Fruit fly (Drosophila melanogaster) whole organism, embryonic: ENCODE data around the gene CG42764.

ENCODE experiments used
- B-H1 ChIP-seq: fragments of 200-800 bp; sonication (Bioruptor generic); IDR thresholded peaks from 3 replicates; pipeline ENCODE4 v1.3.6; 2022; ENCODE audit warnings: missing biosample characterization, missing genetic modification characterization
- CG11695 ChIP-seq: fragments of 200-800 bp; sonication (Bioruptor generic); IDR thresholded peaks from 3 replicates; pipeline ENCODE4 v1.3.6; 2022; ENCODE audit warnings: missing biosample characterization, missing genetic modification characterization
- CG11723 ChIP-seq: fragments of 200-800 bp; sonication (Bioruptor generic); optimal IDR thresholded peaks from 2 replicates; lab custom pipeline; 2017; ENCODE audit warnings: missing biosample characterization, mild to moderate bottlenecking, missing genetic modification characterization
- CG12769 ChIP-seq: fragments of 200-800 bp; sonication (Bioruptor generic); optimal IDR thresholded peaks from 2 replicates; lab custom pipeline; 2019; ENCODE audit warnings: missing biosample characterization, mild to moderate bottlenecking, missing genetic modification characterization, moderate library complexity
- CG13775 ChIP-seq: fragments of 200-800 bp; sonication (Bioruptor generic); optimal IDR thresholded peaks from 3 replicates; lab custom pipeline; 2017; ENCODE audit warnings: missing biosample characterization, mild to moderate bottlenecking, missing genetic modification characterization
- CG14710 ChIP-seq: fragments of 200-800 bp; sonication (Bioruptor generic); optimal IDR thresholded peaks from 3 replicates; lab custom pipeline; 2019; ENCODE audit warnings: missing biosample characterization, mild to moderate bottlenecking, missing genetic modification characterization, moderate library complexity
- CG17186 ChIP-seq: fragments of 200-800 bp; sonication (Bioruptor generic); optimal IDR thresholded peaks from 3 replicates; lab custom pipeline; 2017; ENCODE audit warnings: missing biosample characterization, missing genetic modification reagents, missing genetic modification characterization
- CG1832 ChIP-seq: fragments of 200-800 bp; sonication (Bioruptor generic); optimal IDR thresholded peaks from 2 replicates; lab custom pipeline; 2017; ENCODE audit warnings: missing biosample characterization, mild to moderate bottlenecking, missing genetic modification characterization, inconsistent platforms
- CG18764 ChIP-seq: fragments of 200-800 bp; sonication (Bioruptor generic); optimal IDR thresholded peaks from 3 replicates; lab custom pipeline; 2016; ENCODE audit warnings: missing biosample characterization, missing genetic modification characterization
- CG2116 ChIP-seq: fragments of 200-800 bp; sonication (Bioruptor generic); optimal IDR thresholded peaks from 3 replicates; lab custom pipeline; 2018; ENCODE audit warnings: missing biosample characterization, mild to moderate bottlenecking, missing genetic modification characterization
- CG2199 ChIP-seq: fragments of 200-800 bp; sonication (Bioruptor generic); IDR thresholded peaks from 3 replicates; pipeline ENCODE4 v1.3.6; 2022; ENCODE audit warnings: missing biosample characterization, missing genetic modification characterization
- CG31441 ChIP-seq: fragments of 200-800 bp; sonication (Bioruptor generic); IDR thresholded peaks from 2 replicates; pipeline ENCODE4 v1.3.6; 2022; ENCODE audit warnings: missing biosample characterization, missing genetic modification characterization
- CG32532 ChIP-seq: fragments of 200-800 bp; sonication (Bioruptor generic); IDR thresholded peaks from 2 replicates; pipeline ENCODE4 v1.3.6; 2022; ENCODE audit warnings: missing biosample characterization, missing genetic modification characterization
- CG33557 ChIP-seq: fragments of 200-800 bp; sonication (Bioruptor generic); optimal IDR thresholded peaks from 2 replicates; lab custom pipeline; 2019; ENCODE audit warnings: missing biosample characterization, mild to moderate bottlenecking, missing genetic modification characterization, moderate library complexity
- CG4282 ChIP-seq: fragments of 200-800 bp; sonication (Bioruptor generic); optimal IDR thresholded peaks from 2 replicates; lab custom pipeline; 2016; ENCODE audit warnings: missing biosample characterization, missing genetic modification characterization
- CG4617 ChIP-seq: fragments of 200-800 bp; sonication (Bioruptor generic); optimal IDR thresholded peaks from 3 replicates; lab custom pipeline; 2016; ENCODE audit warnings: missing biosample characterization, missing genetic modification characterization, borderline replicate concordance
- CG4707 ChIP-seq: fragments of 200-800 bp; sonication (Bioruptor generic); optimal IDR thresholded peaks from 2 replicates; lab custom pipeline; 2018; ENCODE audit warnings: missing biosample characterization, mild to moderate bottlenecking, missing genetic modification characterization, moderate library complexity
- CG4730 ChIP-seq: fragments of 200-800 bp; sonication (Bioruptor generic); IDR thresholded peaks from 2 replicates; pipeline ENCODE4 v1.3.6; 2022; ENCODE audit warnings: missing biosample characterization, missing genetic modification characterization
- CG6689 ChIP-seq: fragments of 200-800 bp; sonication (Bioruptor generic); IDR thresholded peaks from 2 replicates; pipeline ENCODE4 v1.3.6; 2022; ENCODE audit warnings: missing biosample characterization, missing genetic modification characterization
- CG8924 ChIP-seq: fragments of 200-800 bp; optimal IDR thresholded peaks from 3 replicates; lab custom pipeline; 2019; ENCODE audit warnings: missing biosample characterization, mild to moderate bottlenecking, missing genetic modification characterization, moderate library complexity
- Dek ChIP-seq: fragments of 200-800 bp; sonication (Bioruptor generic); optimal IDR thresholded peaks from 3 replicates; lab custom pipeline; 2019; ENCODE audit warnings: missing biosample characterization, mild to moderate bottlenecking, missing genetic modification characterization, moderate library complexity
- Dip3 ChIP-seq: fragments of 200-800 bp; sonication (Bioruptor generic); optimal IDR thresholded peaks from 3 replicates; lab custom pipeline; 2016; ENCODE audit warnings: missing biosample characterization, missing genetic modification characterization
- E2f1 ChIP-seq: fragments of 200-800 bp; sonication (Bioruptor generic); IDR thresholded peaks from 2 replicates; pipeline ENCODE4 v1.3.6; 2022; ENCODE audit warnings: missing biosample characterization, missing genetic modification characterization
- Eip74EF ChIP-seq, 2 experiments: fragments of 200-800 bp in 1 of 2; fragments of >200 bp in 1 of 2; sonication (Bioruptor generic) in 1 of 2; optimal IDR thresholded peaks; 2 replicates each; lab custom pipeline; 2017 to 2019; ENCODE audit warnings: missing biosample characterization in 2 of 2, missing genetic modification characterization in 2 of 2, mild to moderate bottlenecking in 1 of 2, moderate library complexity in 1 of 2
- Ets97D ChIP-seq: fragments of 200-800 bp; sonication (Bioruptor generic); optimal IDR thresholded peaks from 3 replicates; lab custom pipeline; 2016; ENCODE audit warnings: missing biosample characterization, missing genetic modification characterization
- Hr3 ChIP-seq: fragments of 200-800 bp; sonication (Bioruptor generic); optimal IDR thresholded peaks from 3 replicates; lab custom pipeline; 2016; ENCODE audit warnings: missing biosample characterization, missing genetic modification characterization
- Hr78 ChIP-seq, 2 experiments: fragments of 200-800 bp in 1 of 2; fragments of >200 bp in 1 of 2; sonication (Bioruptor generic) in 1 of 2; optimal IDR thresholded peaks; 2 replicates each; lab custom pipeline; 2017 to 2019; ENCODE audit warnings: missing biosample characterization in 2 of 2, missing genetic modification characterization in 2 of 2, mild to moderate bottlenecking in 1 of 2, moderate library complexity in 1 of 2
- Hsf ChIP-seq: fragments of 200-800 bp; sonication (Bioruptor generic); optimal IDR thresholded peaks from 3 replicates; lab custom pipeline; 2016; ENCODE audit warnings: missing biosample characterization, missing genetic modification characterization
- MESR4 ChIP-seq: fragments of 200-800 bp; sonication (Bioruptor generic); optimal IDR thresholded peaks from 2 replicates; lab custom pipeline; 2018; ENCODE audit warnings: missing biosample characterization, mild to moderate bottlenecking, missing genetic modification characterization, moderate library complexity
- Opbp ChIP-seq: fragments of 200-800 bp; sonication (Bioruptor generic); IDR thresholded peaks from 3 replicates; pipeline ENCODE4 v1.3.6; 2022; ENCODE audit warnings: missing biosample characterization, missing genetic modification characterization; ENCODE audit not compliant: partially characterized antibody
- Rfx ChIP-seq: fragments of 200-800 bp; sonication (Bioruptor generic); IDR thresholded peaks from 2 replicates; pipeline ENCODE4 v1.3.6; 2022; ENCODE audit warnings: missing biosample characterization, missing genetic modification characterization
- Sry-δ ChIP-seq: fragments of 200-800 bp; sonication (Bioruptor generic); optimal IDR thresholded peaks from 2 replicates; lab custom pipeline; 2016; ENCODE audit warnings: missing biosample characterization, missing genetic modification characterization
- Ssrp ChIP-seq: fragments of 200-800 bp; sonication (Bioruptor generic); optimal IDR thresholded peaks from 2 replicates; lab custom pipeline; 2018; ENCODE audit warnings: missing biosample characterization, mild to moderate bottlenecking, missing genetic modification characterization, moderate library complexity
- Tbp ChIP-seq: fragments of >200 bp; optimal IDR thresholded peaks from 2 replicates; lab custom pipeline; 2018; ENCODE audit warnings: missing biosample characterization, missing genetic modification characterization
- en ChIP-seq: fragments of 200-800 bp; sonication (Bioruptor generic); optimal IDR thresholded peaks from 2 replicates; lab custom pipeline; 2016; ENCODE audit warnings: missing biosample characterization, missing genetic modification characterization
- ewg ChIP-seq: fragments of 200-800 bp; sonication (Bioruptor generic); optimal IDR thresholded peaks from 3 replicates; lab custom pipeline; 2017; ENCODE audit warnings: mild to moderate bottlenecking, missing biosample characterization, missing genetic modification reagents, missing genetic modification characterization
- grau ChIP-seq: fragments of 200-800 bp; optimal IDR thresholded peaks from 3 replicates; lab custom pipeline; 2019; ENCODE audit warnings: missing biosample characterization, mild to moderate bottlenecking, missing genetic modification characterization, moderate library complexity
- lilli ChIP-seq: fragments of 200-800 bp; sonication (Bioruptor generic); optimal IDR thresholded peaks from 3 replicates; lab custom pipeline; 2016; ENCODE audit warnings: missing biosample characterization, missing genetic modification characterization
- maf-S ChIP-seq: fragments of 200-800 bp; sonication (Bioruptor generic); optimal IDR thresholded peaks from 2 replicates; lab custom pipeline; 2016; ENCODE audit warnings: missing biosample characterization, missing genetic modification characterization
- nerfin-1 ChIP-seq: fragments of 200-800 bp; sonication (Bioruptor generic); optimal IDR thresholded peaks from 3 replicates; lab custom pipeline; 2019; ENCODE audit warnings: missing biosample characterization, mild to moderate bottlenecking, missing genetic modification characterization, moderate library complexity
- odd ChIP-seq: fragments of 200-800 bp; sonication (Bioruptor generic); optimal IDR thresholded peaks from 2 replicates; lab custom pipeline; 2017; ENCODE audit warnings: missing biosample characterization, mild to moderate bottlenecking, missing genetic modification characterization
- onecut ChIP-seq: fragments of 200-800 bp; sonication (Bioruptor generic); IDR thresholded peaks from 2 replicates; pipeline ENCODE4 v1.3.6; 2022; ENCODE audit warnings: missing biosample characterization, missing genetic modification characterization
- pnt ChIP-seq: fragments of 200-800 bp; sonication (Bioruptor generic); optimal IDR thresholded peaks from 3 replicates; lab custom pipeline; 2016; ENCODE audit warnings: missing biosample characterization, missing genetic modification characterization
- pzg ChIP-seq: fragments of 200-800 bp; sonication (Bioruptor generic); optimal IDR thresholded peaks from 3 replicates; lab custom pipeline; 2018; ENCODE audit warnings: missing biosample characterization, mild to moderate bottlenecking, missing genetic modification characterization, moderate library complexity
- ro ChIP-seq: fragments of 200-800 bp; sonication (Bioruptor generic); IDR thresholded peaks from 2 replicates; pipeline ENCODE4 v1.3.6; 2022; ENCODE audit warnings: missing biosample characterization, missing genetic modification characterization
- sd ChIP-seq: fragments of 200-800 bp; sonication (Bioruptor generic); optimal IDR thresholded peaks from 3 replicates; lab custom pipeline; 2018; ENCODE audit warnings: missing biosample characterization, mild to moderate bottlenecking, missing genetic modification characterization, moderate library complexity
- sens ChIP-seq: fragments of 200-800 bp; sonication (Bioruptor generic); peaks from one replicate; lab custom pipeline; 2016; ENCODE audit warnings: missing biosample characterization, missing genetic modification characterization
- sens-2 ChIP-seq: fragments of 200-800 bp; sonication (Bioruptor generic); IDR thresholded peaks from 2 replicates; pipeline ENCODE4 v1.3.6; 2022; ENCODE audit warnings: missing biosample characterization, missing genetic modification characterization
- sisA ChIP-seq: fragments of 200-800 bp; sonication (Bioruptor generic); IDR thresholded peaks from 2 replicates; pipeline ENCODE4 v1.3.6; 2022; ENCODE audit warnings: missing biosample characterization, missing genetic modification characterization
- slbo ChIP-seq: fragments of 200-800 bp; sonication (Bioruptor generic); IDR thresholded peaks from 2 replicates; pipeline ENCODE4 v1.3.6; 2022; ENCODE audit warnings: missing biosample characterization, missing genetic modification characterization
- toy ChIP-seq: fragments of 200-800 bp; sonication (Bioruptor generic); IDR thresholded peaks from 2 replicates; pipeline ENCODE4 v1.3.6; 2022; ENCODE audit warnings: missing biosample characterization, missing genetic modification characterization
- wdn ChIP-seq: fragments of 200-800 bp; sonication (Bioruptor generic); IDR thresholded peaks from 2 replicates; pipeline ENCODE4 v1.3.6; 2022; ENCODE audit warnings: missing biosample characterization, missing genetic modification characterization

Gene CG42764

DNA sequence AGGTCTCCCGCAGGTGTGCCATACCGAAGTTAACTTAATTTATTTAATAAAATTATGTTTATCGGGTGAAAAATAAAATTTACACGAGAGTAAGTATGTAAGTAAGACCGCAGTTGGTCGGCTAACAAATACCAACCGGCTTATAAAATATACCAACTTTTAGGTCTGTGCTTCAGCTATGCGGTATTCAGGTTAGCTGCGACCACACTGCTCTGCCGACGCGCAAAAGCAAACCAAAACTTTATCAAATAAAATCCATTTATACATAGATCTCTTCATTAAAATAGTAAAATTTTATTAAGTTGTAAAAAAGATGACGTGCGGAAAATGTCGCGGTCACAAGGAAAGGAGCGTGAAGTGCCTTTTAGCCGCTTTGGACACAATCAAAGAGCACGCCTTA lies 29.8 kb downstream of the CG42764 start, which contains the start of the genes mRpL15 and CtIP (continued):
- no peak for TF ChIP-seq maf-S (GFP tag; lab: Kevin White, UChicago)
- TF ChIP-seq CG4617 (GFP tag; lab: Kevin White, UChicago): peak; percentile 87
- TF ChIP-seq CG11723 (GFP tag; lab: Kevin White, UChicago): no peak
- TF ChIP-seq slbo (GFP tag; lab: Robert Waterston, UW): no peak
- TF ChIP-seq CG14710 (tag; lab: Kevin White, UChicago): peak; percentile 11
- no peak for TF ChIP-seq CG2199 (GFP tag; lab: Robert Waterston, UW)
- no peak for TF ChIP-seq CG18764 (GFP tag; lab: Kevin White, UChicago)
- TF ChIP-seq CG32532 (GFP tag; lab: Robert Waterston, UW): no peak
- TF ChIP-seq en: no peak
- TF ChIP-seq MESR4: peak; percentile 39
- TF ChIP-seq Dip3: no peak
- no peak for TF ChIP-seq Hr78 (GFP tag; optimal IDR thresholded peaks at IDR 0.05; lab: Kevin White, UChicago)
- no peak for TF ChIP-seq CG31441 (GFP tag; lab: Robert Waterston, UW)
- TF ChIP-seq Hr3 (GFP tag; lab: Kevin White, UChicago): no peak
- TF ChIP-seq Eip74EF (GFP tag; optimal IDR thresholded peaks at IDR 0.05; lab: Kevin White, UChicago): no peak
- no peak for TF ChIP-seq CG4282 (GFP tag; lab: Kevin White, UChicago)
- peak; percentile 33 for TF ChIP-seq sens (GFP tag; lab: Kevin White, UChicago)
- TF ChIP-seq toy (GFP tag; lab: Robert Waterston, UW): no peak
- no peak for TF ChIP-seq CG12769 (tag; lab: Kevin White, UChicago)
- no peak for TF ChIP-seq CG13775 (GFP tag; lab: Kevin White, UChicago)
- no peak for TF ChIP-seq pnt (GFP tag; lab: Kevin White, UChicago)
- no peak for TF ChIP-seq CG4730 (GFP tag; lab: Robert Waterston, UW)
- TF ChIP-seq odd: no peak
- TF ChIP-seq CG6689: no peak
- TF ChIP-seq CG1832 (GFP tag; lab: Kevin White, UChicago): no peak
- TF ChIP-seq sisA (GFP tag; lab: Robert Waterston, UW): no peak
- TF ChIP-seq sens-2 (GFP tag; lab: Robert Waterston, UW): no peak
- TF ChIP-seq ro (GFP tag; lab: Robert Waterston, UW): no peak
- TF ChIP-seq CG17186 (GFP tag; lab: Kevin White, UChicago): peak; percentile 49
- TF ChIP-seq Hsf: no peak
- TF ChIP-seq wdn (GFP tag; lab: Robert Waterston, UW): no peak
- no peak for TF ChIP-seq grau (tag; lab: Kevin White, UChicago)
- no peak for TF ChIP-seq CG11695 (GFP tag; lab: Robert Waterston, UW)
- TF ChIP-seq pzg (GFP tag; lab: Kevin White, UChicago): peak; percentile 79
- TF ChIP-seq E2f1 (GFP tag; lab: Robert Waterston, UW): no peak
- no peak for TF ChIP-seq Opbp
- TF ChIP-seq CG4707 (GFP tag; lab: Kevin White, UChicago): no peak
- TF ChIP-seq Ets97D (GFP tag; lab: Kevin White, UChicago): peak; percentile 38
- TF ChIP-seq Tbp (GFP tag; lab: Kevin White, UChicago): no peak
- TF ChIP-seq B-H1 (GFP tag; lab: Robert Waterston, UW): no peak
- TF ChIP-seq lilli (GFP tag; lab: Kevin White, UChicago): no peak
- TF ChIP-seq ewg (GFP tag; lab: Kevin White, UChicago): peak; percentile 67
- peak; percentile 3 for TF ChIP-seq CG8924 (tag; lab: Kevin White, UChicago)
- no peak for TF ChIP-seq Ssrp
- no peak for TF ChIP-seq Dek (tag; lab: Kevin White, UChicago)
- peak; percentile 39 for TF ChIP-seq Sry-δ (GFP tag; lab: Kevin White, UChicago)
- peak; percentile 5 for TF ChIP-seq CG2116 (GFP tag; lab: Kevin White, UChicago)
- TF ChIP-seq onecut: no peak
- peak; percentile 53 for TF ChIP-seq sd
- TF ChIP-seq Rfx (GFP tag; lab: Robert Waterston, UW): no peak
- no peak for TF ChIP-seq nerfin-1
- TF ChIP-seq CG33557: no peak
